Worm (Caenorhabditis elegans) whole organism, young adult: ENCODE measurements around the gene thoc-7.

Experiments used
- B0261.1 ChIP-seq: sonication (generic microtip); optimal IDR thresholded peaks from 2 replicates; lab custom pipeline; 2016; ENCODE audit warnings: mild to moderate bottlenecking, missing genetic modification characterization, moderate library complexity, missing compliant biosample characterization
- F39B2.1 ChIP-seq: fragments of 200-800 bp; sonication (Bioruptor generic); IDR thresholded peaks from 2 replicates; pipeline ENCODE4 v1.3.6; 2022; ENCODE audit warnings: missing genetic modification reagents, missing genetic modification characterization, missing compliant biosample characterization
- K11D2.4 ChIP-seq: fragments of 200-800 bp; sonication (Bioruptor generic); IDR thresholded peaks from 2 replicates; pipeline ENCODE4 v1.3.6; 2022; ENCODE audit warnings: missing genetic modification reagents, missing genetic modification characterization, missing compliant biosample characterization
- K12H6.12 ChIP-seq: fragments of 200-800 bp; sonication (Bioruptor generic); optimal IDR thresholded peaks from 2 replicates; lab custom pipeline; 2018; ENCODE audit warnings: mild to moderate bottlenecking, missing genetic modification characterization, missing compliant biosample characterization
- Y53F4B.3 ChIP-seq: fragments of 200-800 bp; sonication (Bioruptor generic); IDR thresholded peaks from 2 replicates; pipeline ENCODE4 v1.3.6; 2022; ENCODE audit warnings: missing genetic modification reagents, missing genetic modification characterization, missing compliant biosample characterization
- Y53G8AR.9 ChIP-seq: fragments of 200-800 bp; sonication (Bioruptor generic); conservative IDR thresholded peaks from 2 replicates; pipeline ENCODE4 v1.3.6; 2022; ENCODE audit warnings: missing genetic modification reagents, missing genetic modification characterization, missing compliant biosample characterization
- Y56A3A.18 ChIP-seq: fragments of 200-800 bp; sonication (Bioruptor generic); IDR thresholded peaks from 2 replicates; pipeline ENCODE4 v1.3.6; 2022; ENCODE audit warnings: missing genetic modification reagents, missing genetic modification characterization, missing compliant biosample characterization
- Y67H2A.10 ChIP-seq: fragments of 200-800 bp; sonication (Bioruptor generic); conservative IDR thresholded peaks from 2 replicates; pipeline ENCODE4 v1.3.6; 2022; ENCODE audit warnings: missing genetic modification reagents, missing genetic modification characterization, missing compliant biosample characterization
- Y79H2A.3 ChIP-seq: fragments of 200-800 bp; sonication (Bioruptor generic); conservative IDR thresholded peaks from 2 replicates; pipeline ENCODE4 v1.3.6; 2022; ENCODE audit warnings: missing genetic modification reagents, missing genetic modification characterization, missing compliant biosample characterization
- ZK185.1 ChIP-seq: sonication (generic microtip); optimal IDR thresholded peaks from 2 replicates; lab custom pipeline; 2016; ENCODE audit warnings: mild to moderate bottlenecking, missing genetic modification characterization, missing compliant biosample characterization; ENCODE audit not compliant: poor library complexity, severe bottlenecking
- atf-7 ChIP-seq: sonication (generic microtip); optimal IDR thresholded peaks from 2 replicates; lab custom pipeline; 2017; ENCODE audit warnings: mild to moderate bottlenecking, missing genetic modification characterization, missing compliant biosample characterization
- attf-6 ChIP-seq: fragments of 200-800 bp; sonication (Bioruptor generic); IDR thresholded peaks from 2 replicates; pipeline ENCODE4 v1.3.6; 2022; ENCODE audit warnings: missing genetic modification reagents, missing genetic modification characterization, missing compliant biosample characterization
- cebp-1 ChIP-seq, 2 experiments: fragments of 200-800 bp in 1 of 2; sonication (Bioruptor generic) in 1 of 2; sonication (generic microtip) in 1 of 2; IDR thresholded peaks in 1 of 2; optimal IDR thresholded peaks in 1 of 2; 2 replicates each; pipeline versions ENCODE4 v1.3.6 to Lab custom; 2017 to 2022; ENCODE audit warnings: missing compliant biosample characterization in 2 of 2, missing genetic modification characterization in 2 of 2, mild to moderate bottlenecking in 1 of 2, missing genetic modification reagents in 1 of 2, moderate library complexity in 1 of 2
- efl-1 ChIP-seq: fragments of 150-350 bp; optimal IDR thresholded peaks from 2 replicates; lab custom pipeline; 2014; ENCODE audit warnings: missing biosample characterization, missing genetic modification reagents, missing genetic modification characterization
- egrh-3 ChIP-seq: fragments of 200-800 bp; sonication (Bioruptor generic); IDR thresholded peaks from 2 replicates; pipeline ENCODE4 v1.3.6; 2022; ENCODE audit warnings: missing genetic modification reagents, missing genetic modification characterization, missing compliant biosample characterization
- ets-4 ChIP-seq: fragments of 200-800 bp; sonication (Bioruptor generic); optimal IDR thresholded peaks from 2 replicates; lab custom pipeline; 2018; ENCODE audit warnings: mild to moderate bottlenecking, missing genetic modification characterization, missing compliant biosample characterization
- hmg-1.2 ChIP-seq: fragments of 200-800 bp; sonication (Bioruptor generic); IDR thresholded peaks from 2 replicates; pipeline ENCODE4 v1.3.6; 2022; ENCODE audit warnings: missing genetic modification reagents, missing genetic modification characterization, missing compliant biosample characterization
- hmg-20 ChIP-seq: fragments of 200-800 bp; sonication (Bioruptor generic); IDR thresholded peaks from 2 replicates; pipeline ENCODE4 v1.3.6; 2022; ENCODE audit warnings: missing genetic modification reagents, missing genetic modification characterization, missing compliant biosample characterization
- hrde-1 ChIP-seq: sonication (generic microtip); optimal IDR thresholded peaks from 2 replicates; lab custom pipeline; 2016; ENCODE audit warnings: missing genetic modification characterization, mild to moderate bottlenecking, missing compliant biosample characterization, moderate library complexity, missing genotype, missing genetic modification reagents, borderline replicate concordance
- lag-1 ChIP-seq: fragments of 200-800 bp; sonication (Bioruptor generic); IDR thresholded peaks from 2 replicates; pipeline ENCODE4 v1.3.6; 2022; ENCODE audit warnings: missing genetic modification reagents, missing genetic modification characterization, missing compliant biosample characterization
- let-526 ChIP-seq: fragments of 200-800 bp; sonication (Bioruptor generic); IDR thresholded peaks from 2 replicates; pipeline ENCODE4 v1.3.6; 2022; ENCODE audit warnings: missing genetic modification reagents, missing genetic modification characterization, missing compliant biosample characterization
- let-607 ChIP-seq, 2 experiments: fragments of 200-800 bp in 1 of 2; sonication (Bioruptor generic) in 1 of 2; sonication (generic microtip) in 1 of 2; optimal IDR thresholded peaks; 2 replicates each; lab custom pipeline; 2016 to 2018; ENCODE audit warnings: mild to moderate bottlenecking in 2 of 2, missing compliant biosample characterization in 2 of 2, missing genetic modification characterization in 2 of 2, moderate library complexity in 2 of 2, missing genotype in 1 of 2
- lin-40 ChIP-seq: sonication (generic microtip); optimal IDR thresholded peaks from 2 replicates; lab custom pipeline; 2016; ENCODE audit warnings: missing genetic modification characterization, mild to moderate bottlenecking, missing compliant biosample characterization, missing genotype, missing genetic modification reagents
- madf-10 ChIP-seq: sonication (generic microtip); optimal IDR thresholded peaks from 2 replicates; lab custom pipeline; 2016; ENCODE audit warnings: mild to moderate bottlenecking, missing genetic modification characterization, missing compliant biosample characterization
- madf-8 ChIP-seq: fragments of 200-800 bp; sonication (Bioruptor generic); conservative IDR thresholded peaks from 2 replicates; pipeline ENCODE4 v1.3.6; 2022; ENCODE audit warnings: missing genetic modification reagents, missing genetic modification characterization, missing compliant biosample characterization
- mcd-1 ChIP-seq: fragments of 200-800 bp; sonication (Bioruptor generic); IDR thresholded peaks from 2 replicates; pipeline ENCODE4 v1.3.6; 2022; ENCODE audit warnings: missing genetic modification reagents, missing genetic modification characterization, missing compliant biosample characterization
- mxl-1 ChIP-seq: sonication (generic microtip); optimal IDR thresholded peaks from 2 replicates; lab custom pipeline; 2016; ENCODE audit warnings: missing genetic modification characterization, missing compliant biosample characterization
- nfya-1 ChIP-seq: sonication (generic microtip); optimal IDR thresholded peaks from 2 replicates; lab custom pipeline; 2017; ENCODE audit warnings: antibody characterized with exemption, missing compliant biosample characterization, missing genetic modification characterization, borderline replicate concordance; ENCODE audit not compliant: insufficient read depth
- nfyb-1 ChIP-seq: fragments of 200-800 bp; sonication (Bioruptor generic); IDR thresholded peaks from 2 replicates; pipeline ENCODE4 v1.3.6; 2022; ENCODE audit warnings: missing genetic modification reagents, missing genetic modification characterization, missing compliant biosample characterization
- nhr-80 ChIP-seq: sonication (generic microtip); optimal IDR thresholded peaks from 2 replicates; lab custom pipeline; 2016; ENCODE audit warnings: missing genetic modification characterization, missing compliant biosample characterization
- pbrm-1 ChIP-seq: fragments of 200-800 bp; sonication (Bioruptor generic); IDR thresholded peaks from 2 replicates; pipeline ENCODE4 v1.3.6; 2022; ENCODE audit warnings: missing genetic modification reagents, missing genetic modification characterization, missing compliant biosample characterization
- pha-4 ChIP-seq: fragments of 150-350 bp; sonication (generic microtip); optimal IDR thresholded peaks from 2 replicates; lab custom pipeline; 2014; ENCODE audit warnings: missing biosample characterization, missing genetic modification reagents, missing genetic modification characterization
- rcor-1 ChIP-seq: fragments of 200-800 bp; sonication (Bioruptor generic); IDR thresholded peaks from 2 replicates; pipeline ENCODE4 v1.3.6; 2022; ENCODE audit warnings: missing genetic modification reagents, missing genetic modification characterization, missing compliant biosample characterization
- snpc-4 ChIP-seq, 5 experiments: fragments of 150-350 bp in 1 of 5; sonication (generic microtip) in 4 of 5; optimal IDR thresholded peaks; 2 replicates each; lab custom pipeline; 2014 to 2018; ENCODE audit warnings: missing genetic modification characterization in 5 of 5, missing biosample characterization in 3 of 5, antibody characterized with exemption in 2 of 5, mild to moderate bottlenecking in 2 of 5, missing compliant biosample characterization in 2 of 5, missing genotype in 2 of 5, moderate library complexity in 2 of 5, missing genetic modification reagents in 1 of 5
- somi-1 ChIP-seq: fragments of 200-800 bp; sonication (Bioruptor generic); optimal IDR thresholded peaks from 2 replicates; lab custom pipeline; 2018; ENCODE audit warnings: mild to moderate bottlenecking, missing genetic modification characterization, missing compliant biosample characterization
- sptf-2 ChIP-seq: fragments of 200-800 bp; sonication (Bioruptor generic); optimal IDR thresholded peaks from 2 replicates; lab custom pipeline; 2018; ENCODE audit warnings: mild to moderate bottlenecking, missing genetic modification characterization, missing compliant biosample characterization
- tbp1 ChIP-seq: fragments of 200-800 bp; sonication (Bioruptor generic); optimal IDR thresholded peaks from 2 replicates; lab custom pipeline; 2018; ENCODE audit warnings: mild to moderate bottlenecking, missing genetic modification characterization, missing compliant biosample characterization
- tbx-9 ChIP-seq: sonication (generic microtip); optimal IDR thresholded peaks from 2 replicates; lab custom pipeline; 2016; ENCODE audit warnings: borderline replicate concordance, missing genetic modification characterization, inconsistent platforms, missing compliant biosample characterization
- tlf-1 ChIP-seq: fragments of 200-800 bp; sonication (Bioruptor generic); optimal IDR thresholded peaks from 2 replicates; lab custom pipeline; 2018; ENCODE audit warnings: mild to moderate bottlenecking, missing genetic modification characterization, missing compliant biosample characterization
- ztf-22 ChIP-seq: fragments of 200-800 bp; sonication (Bioruptor generic); optimal IDR thresholded peaks from 2 replicates; lab custom pipeline; 2018; ENCODE audit warnings: mild to moderate bottlenecking, missing genetic modification characterization, moderate library complexity, missing compliant biosample characterization
- ztf-26 ChIP-seq: sonication (generic microtip); optimal IDR thresholded peaks from 2 replicates; lab custom pipeline; 2017; ENCODE audit warnings: missing genetic modification characterization, missing compliant biosample characterization

Gene thoc-7

DNA sequence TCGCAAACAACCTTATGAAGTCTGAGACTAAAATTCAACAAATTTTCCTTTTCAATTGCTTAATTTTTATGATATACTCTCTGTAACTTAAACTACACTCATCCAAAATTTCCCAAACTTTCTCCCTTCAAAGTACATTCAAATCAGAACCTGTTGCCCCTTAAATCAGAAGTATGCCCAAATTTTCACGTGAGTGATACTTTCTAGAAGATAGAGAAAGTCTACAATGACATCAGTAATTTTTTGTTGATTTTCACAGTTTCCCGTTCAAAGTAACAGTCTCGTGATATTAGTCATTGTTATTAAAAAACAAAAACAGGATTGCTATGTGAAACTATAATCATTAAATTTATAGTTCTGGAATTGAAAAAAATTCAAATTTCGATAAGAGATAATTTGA, 28.4 kb downstream of the thoc-7 start:
- TF ChIP-seq lin-40 (tag; lab: Kevin White, UChicago) (peak; percentile 27), Y53G8AR.9 (no peak)
- TF ChIP-seq, all 124 proteins: peak for 1

DNA sequence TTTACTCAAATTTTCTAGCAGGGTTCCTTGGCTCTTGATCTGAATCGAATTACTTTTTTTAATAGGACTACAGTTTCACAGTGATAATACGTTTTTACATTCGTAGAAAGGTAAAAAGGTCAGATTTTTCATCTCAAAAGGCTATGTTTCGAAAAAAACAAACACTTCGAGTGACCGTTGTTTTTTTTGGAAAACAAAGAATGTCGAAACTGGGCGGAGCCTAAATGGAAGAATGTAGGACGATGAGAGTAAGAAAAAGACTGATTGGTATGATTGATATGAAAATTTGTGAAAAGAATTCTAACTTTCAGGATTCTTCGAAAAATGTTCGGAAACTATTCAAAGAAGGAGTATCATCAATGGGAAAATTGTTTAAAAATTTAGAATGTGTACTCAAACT, 30.4 kb downstream of the thoc-7 start, which contains the start of gene Y37A1A.2:
TSS of gene Y37A1A.2 (minus strand) at position 101 of the 400 bp plus-strand sequence.
- TF ChIP-seq attf-6 (0 out of 2 replicates have a peak, but pooled peaks have one; percentile 51), ztf-26 (tag; lab: Kevin White, UChicago) (no peak)

DNA sequence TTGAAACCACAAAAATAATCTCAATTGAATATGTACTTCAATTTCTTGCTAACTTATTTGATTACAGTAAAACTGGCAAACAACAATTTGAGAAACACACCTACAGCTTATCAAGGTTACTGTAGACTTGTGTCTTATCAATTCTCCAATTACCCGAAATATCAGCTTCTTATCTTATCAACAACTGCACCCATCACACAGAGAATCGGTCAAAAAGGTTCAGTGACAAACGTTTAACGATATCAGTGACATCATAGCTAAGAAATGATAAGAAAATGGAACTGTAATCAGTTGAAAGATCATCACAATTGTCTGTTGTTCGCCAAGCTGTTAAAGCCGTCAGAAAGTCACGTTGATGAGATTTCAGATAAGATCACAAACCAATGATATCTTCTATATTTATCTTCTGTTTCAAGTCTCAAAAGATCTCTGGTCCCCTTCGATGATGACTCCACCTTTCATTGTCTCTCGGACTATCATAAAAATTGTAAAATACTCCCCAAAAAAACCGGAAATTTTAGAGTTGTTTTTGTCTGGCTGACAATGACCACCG, 36.7 kb downstream of the thoc-7 start:
- TF ChIP-seq mcd-1 (GFP tag; lab: Robert Waterston, UW) (peak; percentile 50; the same call in 1 of the 2 replicates), nhr-80 (peak; percentile 97), efl-1 (GFP tag; lab: Kevin White, UChicago) (no peak), pha-4 (tag; lab: Kevin White, UChicago) (peak; percentile 59), let-607 (tag; optimal IDR thresholded peaks at IDR 0.05; lab: Kevin White, UChicago) (peak in 1 of 2 experiments; percentile 62), Y67H2A.10 (GFP tag; lab: Robert Waterston, UW) (no peak), K11D2.4 (no peak; the same call in 1 of the 2 replicates), rcor-1 (no peak), let-526 (GFP tag; lab: Robert Waterston, UW) (peak; percentile 36; the same call in 1 of the 2 replicates), madf-8 (GFP tag; lab: Robert Waterston, UW) (no peak), ets-4 (GFP tag; lab: Kevin White, UChicago) (peak; percentile 93), Y53F4B.3 (GFP tag; lab: Robert Waterston, UW) (no peak), K12H6.12 (no peak), lag-1 (GFP tag; lab: Robert Waterston, UW) (no peak), snpc-4 (GFP tag; optimal IDR thresholded peaks at IDR 0.05; lab: Kevin White, UChicago) (no peak), snpc-4 (tag; optimal IDR thresholded peaks at IDR 0.05; lab: Kevin White, UChicago) (peak in 2 of 4 experiments; percentile 33 to 34), madf-10 (tag; lab: Kevin White, UChicago) (peak; percentile 71), tbp1 (GFP tag; lab: Kevin White, UChicago) (peak; percentile 65), lin-40 (tag; lab: Kevin White, UChicago) (peak; percentile 88), mxl-1 (tag; lab: Kevin White, UChicago) (no peak), attf-6 (no peak), somi-1 (GFP tag; lab: Kevin White, UChicago) (peak; percentile 79), Y53G8AR.9 (peak; percentile 55; the same call in 1 of the 2 replicates), F39B2.1 (GFP tag; lab: Robert Waterston, UW) (no peak), nfya-1 (no peak), sptf-2 (GFP tag; lab: Kevin White, UChicago) (no peak), hmg-1.2 (GFP tag; lab: Robert Waterston, UW) (no peak), pbrm-1 (GFP tag; lab: Robert Waterston, UW) (no peak), ztf-22 (peak; percentile 90), B0261.1 (tag; lab: Kevin White, UChicago) (no peak), hmg-20 (GFP tag; lab: Robert Waterston, UW) (no peak), tbx-9 (no peak), egrh-3 (GFP tag; lab: Robert Waterston, UW) (no peak), ZK185.1 (tag; lab: Kevin White, UChicago) (peak; percentile 49), hrde-1 (no peak), tlf-1 (GFP tag; lab: Kevin White, UChicago) (peak; percentile 70), cebp-1 (GFP tag; IDR thresholded peaks at IDR 0.05; lab: Robert Waterston, UW) (no peak), cebp-1 (tag; optimal IDR thresholded peaks at IDR 0.05; lab: Kevin White, UChicago) (no peak), Y56A3A.18 (GFP tag; lab: Robert Waterston, UW) (0 out of 2 replicates have a peak, but pooled peaks have one; percentile 27), nfyb-1 (GFP tag; lab: Robert Waterston, UW) (peak; percentile 81; the same call in 1 of the 2 replicates), Y79H2A.3 (GFP tag; lab: Robert Waterston, UW) (no peak), atf-7 (tag; lab: Kevin White, UChicago) (peak; percentile 99)
